Fruit fly (Drosophila melanogaster) whole organism, adult: ENCODE measurements around the gene CG32638.

Source experiments
- CG11617 ChIP-seq: fragments of 200-800 bp; sonication (Bioruptor generic); optimal IDR thresholded peaks from 2 replicates; lab custom pipeline; 2017; ENCODE audit warnings: mild to moderate bottlenecking, missing biosample characterization, missing genetic modification reagents, missing genetic modification characterization
- CG12768 ChIP-seq: fragments of 200-800 bp; sonication (Bioruptor generic); optimal IDR thresholded peaks from 2 replicates; lab custom pipeline; 2017; ENCODE audit warnings: missing biosample characterization, missing genetic modification characterization, mild to moderate bottlenecking, moderate library complexity, missing genetic modification reagents
- CG14711 ChIP-seq: fragments of 200-800 bp; sonication (Bioruptor generic); optimal IDR thresholded peaks from 2 replicates; lab custom pipeline; 2018; ENCODE audit warnings: missing biosample characterization, mild to moderate bottlenecking, missing genetic modification characterization, moderate library complexity
- CG1620 ChIP-seq: fragments of 200-800 bp; sonication (Bioruptor generic); optimal IDR thresholded peaks from 2 replicates; lab custom pipeline; 2016; ENCODE audit warnings: missing biosample characterization, missing genetic modification characterization
- CG33017 ChIP-seq: fragments of 200-800 bp; sonication (Bioruptor generic); optimal IDR thresholded peaks from 2 replicates; lab custom pipeline; 2018; ENCODE audit warnings: missing biosample characterization, mild to moderate bottlenecking, missing genetic modification characterization, moderate library complexity
- CG5204 ChIP-seq: fragments of 200-800 bp; sonication (Bioruptor generic); optimal IDR thresholded peaks from 2 replicates; lab custom pipeline; 2016; ENCODE audit warnings: missing biosample characterization, missing genetic modification characterization
- CG7045 ChIP-seq: fragments of 200-800 bp; sonication (Bioruptor generic); optimal IDR thresholded peaks from 2 replicates; lab custom pipeline; 2017; ENCODE audit warnings: missing biosample characterization, mild to moderate bottlenecking, missing genetic modification characterization
- CG7101 ChIP-seq: fragments of 200-800 bp; sonication (Bioruptor generic); optimal IDR thresholded peaks from 2 replicates; lab custom pipeline; 2018; ENCODE audit warnings: missing biosample characterization, mild to moderate bottlenecking, missing genetic modification characterization, moderate library complexity
- Clk ChIP-seq: fragments of 200-800 bp; sonication (Bioruptor generic); optimal IDR thresholded peaks from 2 replicates; lab custom pipeline; 2017; ENCODE audit warnings: missing biosample characterization, missing genetic modification characterization
- Crg-1 ChIP-seq: fragments of 200-800 bp; sonication (Bioruptor generic); optimal IDR thresholded peaks from 2 replicates; lab custom pipeline; 2016; ENCODE audit warnings: missing biosample characterization, missing genetic modification characterization
- Hr96 ChIP-seq: fragments of 200-800 bp; sonication (Bioruptor generic); optimal IDR thresholded peaks from 2 replicates; lab custom pipeline; 2016; ENCODE audit warnings: missing biosample characterization, missing genetic modification characterization
- Mnt ChIP-seq: fragments of 200-800 bp; sonication (Bioruptor generic); optimal IDR thresholded peaks from 2 replicates; lab custom pipeline; 2016; ENCODE audit warnings: missing biosample characterization, mild to moderate bottlenecking, missing genetic modification characterization
- bab1 ChIP-seq: fragments of 200-800 bp; sonication (Bioruptor generic); optimal IDR thresholded peaks from 3 replicates; lab custom pipeline; 2019; ENCODE audit warnings: missing biosample characterization, mild to moderate bottlenecking, missing genetic modification characterization, moderate library complexity
- cic ChIP-seq: fragments of 200-800 bp; sonication (Bioruptor generic); optimal IDR thresholded peaks from 2 replicates; lab custom pipeline; 2017; ENCODE audit warnings: missing biosample characterization, mild to moderate bottlenecking, missing genetic modification characterization, moderate library complexity
- cnc ChIP-seq, 2 experiments: fragments of >200 bp; optimal IDR thresholded peaks; 2 replicates each; lab custom pipeline; 2017
- kay ChIP-seq: fragments of 200-800 bp; sonication (Bioruptor generic); peaks from one replicate; lab custom pipeline; 2016; ENCODE audit warnings: missing biosample characterization, missing genetic modification characterization, borderline replicate concordance
- ovo ChIP-seq: fragments of 200-800 bp; sonication (Bioruptor generic); optimal IDR thresholded peaks from 2 replicates; lab custom pipeline; 2016; ENCODE audit warnings: missing biosample characterization, missing genetic modification characterization
- pad ChIP-seq: fragments of 200-800 bp; sonication (Bioruptor generic); optimal IDR thresholded peaks from 3 replicates; lab custom pipeline; 2017; ENCODE audit warnings: missing biosample characterization, missing genetic modification characterization, mild to moderate bottlenecking, moderate library complexity, missing genetic modification reagents
- tj ChIP-seq: fragments of 200-800 bp; sonication (Bioruptor generic); optimal IDR thresholded peaks from 3 replicates; lab custom pipeline; 2017; ENCODE audit warnings: missing biosample characterization, mild to moderate bottlenecking, missing genetic modification characterization, moderate library complexity
- toe ChIP-seq: fragments of 200-800 bp; sonication (Bioruptor generic); optimal IDR thresholded peaks from 2 replicates; lab custom pipeline; 2016; ENCODE audit warnings: missing biosample characterization, missing genetic modification characterization

The CG32638 gene

dm6 chrX:13145858-13146257 is 17.3 kb upstream of the CG32638 start:
- TF ChIP-seq bab1 (GFP tag; lab: Kevin White, UChicago) (no peak), CG1620 (GFP tag; lab: Kevin White, UChicago) (no peak), kay (GFP tag; lab: Kevin White, UChicago) (no peak), CG7101 (tag; lab: Kevin White, UChicago) (no peak), CG7045 (no peak), Mnt (GFP tag; lab: Kevin White, UChicago) (no peak), Hr96 (GFP tag; lab: Kevin White, UChicago) (no peak), CG11617 (GFP tag; lab: Kevin White, UChicago) (no peak), tj (no peak), cic (no peak), Clk (GFP tag; lab: Kevin White, UChicago) (no peak), Crg-1 (GFP tag; lab: Kevin White, UChicago) (no peak)

- TF ChIP-seq CG7045 (no peak), bab1 (GFP tag; lab: Kevin White, UChicago) (peak; percentile 21)
Observed at dm6 chrX:13143100-13143499, 14.5 kb upstream of the CG32638 start.

dm6 chrX:13138887-13139286 is 10.3 kb upstream of the CG32638 start, which contains the start of gene CG32645:
Gene CG32645, plus strand, starts transcription at chrX:13139199.
- TF ChIP-seq Hr96 (GFP tag; lab: Kevin White, UChicago): no peak
- no peak for TF ChIP-seq pad
- no peak for TF ChIP-seq CG1620 (GFP tag; lab: Kevin White, UChicago)
- TF ChIP-seq CG14711: no peak
- TF ChIP-seq ovo (GFP tag; lab: Kevin White, UChicago): no peak

dm6 chrX:13136939-13137697 is 8.5 kb upstream of the CG32638 start:
- no peak for TF ChIP-seq CG14711
- no peak for TF ChIP-seq CG11617 (GFP tag; lab: Kevin White, UChicago)
- no peak for TF ChIP-seq CG7045
- TF ChIP-seq CG12768 (GFP tag; lab: Kevin White, UChicago): no peak
- TF ChIP-seq CG33017 (tag; lab: Kevin White, UChicago): no peak
- TF ChIP-seq cnc (optimal IDR thresholded peaks at IDR 0.05; lab: Kevin White, UChicago): no peak
- no peak for TF ChIP-seq ovo (GFP tag; lab: Kevin White, UChicago)
- no peak for TF ChIP-seq CG5204 (GFP tag; lab: Kevin White, UChicago)
- TF ChIP-seq pad: no peak
- TF ChIP-seq cic: no peak
- no peak for TF ChIP-seq kay (GFP tag; lab: Kevin White, UChicago)
- no peak for TF ChIP-seq CG7101 (tag; lab: Kevin White, UChicago)
- no peak for TF ChIP-seq tj

- no peak for TF ChIP-seq cnc (optimal IDR thresholded peaks at IDR 0.05; lab: Kevin White, UChicago)
- no peak for TF ChIP-seq tj
- TF ChIP-seq Crg-1 (GFP tag; lab: Kevin White, UChicago): no peak
- TF ChIP-seq CG11617 (GFP tag; lab: Kevin White, UChicago): no peak
- no peak for TF ChIP-seq pad
- TF ChIP-seq Mnt (GFP tag; lab: Kevin White, UChicago): no peak
- no peak for TF ChIP-seq CG14711
- TF ChIP-seq CG7045: no peak
- TF ChIP-seq CG1620 (GFP tag; lab: Kevin White, UChicago): no peak
- no peak for TF ChIP-seq toe (GFP tag; lab: Kevin White, UChicago)
- TF ChIP-seq Hr96 (GFP tag; lab: Kevin White, UChicago): no peak
- no peak for TF ChIP-seq Clk (GFP tag; lab: Kevin White, UChicago)
- no peak for TF ChIP-seq ovo (GFP tag; lab: Kevin White, UChicago)
- no peak for TF ChIP-seq kay (GFP tag; lab: Kevin White, UChicago)
- no peak for TF ChIP-seq bab1 (GFP tag; lab: Kevin White, UChicago)
- no peak for TF ChIP-seq cic
Observed at dm6 chrX:13135702-13136101, 7.1 kb upstream of the CG32638 start.

- TF ChIP-seq CG33017 (tag; lab: Kevin White, UChicago) (no peak), Crg-1 (GFP tag; lab: Kevin White, UChicago) (no peak), Hr96 (GFP tag; lab: Kevin White, UChicago) (no peak), cnc (optimal IDR thresholded peaks at IDR 0.05; lab: Kevin White, UChicago) (no peak), tj (no peak), CG11617 (GFP tag; lab: Kevin White, UChicago) (no peak)
Observed at dm6 chrX:13134811-13135210, 6.2 kb upstream of the CG32638 start.

dm6 chrX:13131063-13131773 is 2.6 kb upstream of the CG32638 start:
- TF ChIP-seq ovo (GFP tag; lab: Kevin White, UChicago) (peak; percentile 90), CG7045 (peak; percentile 97), CG33017 (tag; lab: Kevin White, UChicago) (peak; percentile 97), CG12768 (GFP tag; lab: Kevin White, UChicago) (peak; percentile 98), CG14711 (peak; percentile 96), pad (peak; percentile 97), CG1620 (GFP tag; lab: Kevin White, UChicago) (peak; percentile 99), Clk (GFP tag; lab: Kevin White, UChicago) (peak; percentile 97), bab1 (GFP tag; lab: Kevin White, UChicago) (peak; percentile 96), Mnt (GFP tag; lab: Kevin White, UChicago) (peak; percentile 97), Crg-1 (GFP tag; lab: Kevin White, UChicago) (peak; percentile 98), cnc (optimal IDR thresholded peaks at IDR 0.05; lab: Kevin White, UChicago) (no peak), CG11617 (GFP tag; lab: Kevin White, UChicago) (peak; percentile 98), toe (GFP tag; lab: Kevin White, UChicago) (peak; percentile 92), kay (GFP tag; lab: Kevin White, UChicago) (no peak), Hr96 (GFP tag; lab: Kevin White, UChicago) (peak; percentile 99), CG5204 (GFP tag; lab: Kevin White, UChicago) (peak; percentile 96), CG7101 (tag; lab: Kevin White, UChicago) (peak; percentile 99), cic (peak; percentile 91), tj (peak; percentile 96)
